Fruit fly (Drosophila melanogaster): Measurements from ENCODE around the gene Ir7d.

dm6 chrX:7857873-7858272 is 20.8 kb downstream of the Ir7d start, which contains the start of gene CG1409:
- TF ChIP-seq Dbx (GFP tag; IDR thresholded peaks at IDR 0.05): no peak
- TF ChIP-seq lola (GFP tag; optimal IDR thresholded peaks at IDR 0.05): no peak
- no peak for TF ChIP-seq Nf-YB (GFP tag; optimal IDR thresholded peaks at IDR 0.05)
- no peak for TF ChIP-seq D (optimal IDR thresholded peaks at IDR 0.05)
- TF ChIP-seq D (GFP tag; optimal IDR thresholded peaks at IDR 0.05): no peak
- TF ChIP-seq sna (GFP tag; IDR thresholded peaks at IDR 0.05; ENCODE audit: partially characterized antibody): no peak
- no peak for TF ChIP-seq seq (GFP tag; IDR thresholded peaks at IDR 0.05)
- TF ChIP-seq CG6683 (GFP tag; optimal IDR thresholded peaks at IDR 0.05): no peak
- TF ChIP-seq aop (GFP tag; IDR thresholded peaks at IDR 0.05): no peak
- TF ChIP-seq Eip74EF (GFP tag; optimal IDR thresholded peaks at IDR 0.05): no peak
- TF ChIP-seq CG1832 (GFP tag; optimal IDR thresholded peaks at IDR 0.05): no peak
- no peak for TF ChIP-seq eve (GFP tag; optimal IDR thresholded peaks at IDR 0.05)
- no peak for TF ChIP-seq CG11247 (GFP tag; IDR thresholded peaks at IDR 0.05)
- no peak for TF ChIP-seq fru (optimal IDR thresholded peaks at IDR 0.05)
